Worm (Caenorhabditis elegans) whole organism, L2 larva: Measurements from ENCODE around the gene AH10.4.

Experiments
- R02D3.7 ChIP-seq: fragments of 150-350 bp; optimal IDR thresholded peaks from 2 replicates; lab custom pipeline; 2014; ENCODE audit warnings: missing biosample characterization, missing genetic modification characterization
- ZK546.5 ChIP-seq: sonication (generic microtip); optimal IDR thresholded peaks from 2 replicates; lab custom pipeline; 2017; ENCODE audit warnings: missing biosample characterization, missing genetic modification characterization
- ama-1 ChIP-seq: fragments of 150-350 bp; optimal IDR thresholded peaks from 2 replicates; lab custom pipeline; 2018; ENCODE audit warnings: inconsistent platforms
- ceh-82 ChIP-seq: fragments of 150-350 bp; optimal IDR thresholded peaks from 2 replicates; lab custom pipeline; 2014; ENCODE audit warnings: missing biosample characterization, missing genetic modification characterization
- crh-2 ChIP-seq: sonication (generic microtip); optimal IDR thresholded peaks from 2 replicates; lab custom pipeline; 2017; ENCODE audit warnings: missing biosample characterization, missing genetic modification characterization
- egl-27 ChIP-seq: sonication (generic microtip); optimal IDR thresholded peaks from 3 replicates; lab custom pipeline; 2017; ENCODE audit warnings: missing biosample characterization, missing genetic modification reagents, missing genetic modification characterization
- lin-13 ChIP-seq: fragments of 150-350 bp; optimal IDR thresholded peaks from 2 replicates; lab custom pipeline; 2014; ENCODE audit warnings: missing biosample characterization, missing genetic modification reagents, missing genetic modification characterization
- nhr-237 ChIP-seq: fragments of 150-350 bp; optimal IDR thresholded peaks from 2 replicates; lab custom pipeline; 2014; ENCODE audit warnings: missing biosample characterization, missing genetic modification characterization
- unc-55 ChIP-seq: fragments of 150-350 bp; sonication (generic microtip); optimal IDR thresholded peaks from 3 replicates; lab custom pipeline; 2014; ENCODE audit warnings: missing biosample characterization, missing genetic modification reagents, missing genetic modification characterization
- unc-62 ChIP-seq: fragments of 150-350 bp; optimal IDR thresholded peaks from 2 replicates; lab custom pipeline; 2014; ENCODE audit warnings: missing biosample characterization, missing genetic modification reagents, missing genetic modification characterization
- ztf-1 ChIP-seq: fragments of 200-800 bp; sonication (Bioruptor generic); conservative IDR thresholded peaks from 2 replicates; pipeline ENCODE4 v1.3.6; 2022; ENCODE audit warnings: missing genetic modification characterization, missing compliant biosample characterization

ce11 chrV:14177657-14178129 lies 40.0 kb upstream of the AH10.4 start, which contains the start of gene ceh-74:
- TF ChIP-seq lin-13 (no peak), ceh-82 (tag; lab: Kevin White, UChicago) (no peak), ztf-1 (GFP tag; lab: Robert Waterston, UW) (no peak), unc-62 (GFP tag; lab: Kevin White, UChicago) (no peak), ama-1 (lab: Kevin White, UChicago) (no peak), ZK546.5 (tag; lab: Kevin White, UChicago) (no peak), unc-55 (GFP tag; lab: Kevin White, UChicago) (no peak), egl-27 (no peak), crh-2 (tag; lab: Kevin White, UChicago) (no peak), nhr-237 (tag; lab: Kevin White, UChicago) (no peak), R02D3.7 (tag; lab: Kevin White, UChicago) (no peak)
